Worm (Caenorhabditis elegans) whole organism, L1 larva: ENCODE data around the gene R52.4.

Experiments used
- ceh-82 ChIP-seq, 3 experiments: fragments of 150-350 bp in 1 of 3; sonication (generic microtip) in 2 of 3; optimal IDR thresholded peaks; 2 replicates each; lab custom pipeline; 2014 to 2017; ENCODE audit warnings: missing biosample characterization in 3 of 3, missing genetic modification characterization in 3 of 3
- isw-1 ChIP-seq: fragments of 200-800 bp; sonication (Bioruptor generic); IDR thresholded peaks from 2 replicates; pipeline ENCODE4 v1.3.6; 2022; ENCODE audit warnings: missing genetic modification characterization, missing compliant biosample characterization
- mdl-1 ChIP-seq, 2 experiments: fragments of 150-350 bp; optimal IDR thresholded peaks; 2 replicates each; lab custom pipeline; 2014 to 2017; ENCODE audit warnings: missing biosample characterization in 2 of 2, missing genetic modification characterization in 2 of 2, inconsistent platforms in 1 of 2
- nhr-11 ChIP-seq: fragments of 150-350 bp; optimal IDR thresholded peaks from 2 replicates; lab custom pipeline; 2014; ENCODE audit warnings: missing biosample characterization, missing genetic modification characterization
- nhr-76 ChIP-seq: sonication (generic microtip); optimal IDR thresholded peaks from 2 replicates; lab custom pipeline; 2017; ENCODE audit warnings: missing biosample characterization, missing genetic modification characterization
- tbx-2 ChIP-seq: sonication (generic microtip); optimal IDR thresholded peaks from 2 replicates; lab custom pipeline; 2016; ENCODE audit warnings: missing genetic modification characterization, missing compliant biosample characterization

DNA sequence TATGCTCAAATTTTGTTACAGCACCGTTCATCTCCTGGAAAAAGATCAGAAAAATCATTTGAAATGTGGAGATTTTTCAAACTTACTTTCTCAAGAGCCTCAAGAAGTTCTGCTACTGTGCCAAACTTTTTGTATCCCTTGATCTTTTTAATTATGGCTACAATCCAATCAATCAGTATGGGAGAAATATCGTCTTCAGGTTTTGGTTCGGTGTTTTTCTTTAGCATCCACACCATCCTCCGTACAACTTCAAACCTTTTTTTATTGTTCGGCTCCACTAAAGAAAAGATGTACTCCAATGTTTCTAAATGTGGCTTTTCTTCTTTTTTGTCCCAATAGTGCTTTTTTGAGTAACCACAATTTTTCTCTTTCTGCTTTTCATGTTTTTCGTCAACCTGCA is 31.7 kb downstream of the R52.4 start:
- TF ChIP-seq mdl-1 (tag; optimal IDR thresholded peaks at IDR 0.05; lab: Kevin White, UChicago) (no peak), ceh-82 (tag; optimal IDR thresholded peaks at IDR 0.05; lab: Kevin White, UChicago) (no peak), isw-1 (GFP tag; lab: Robert Waterston, UW) (no peak), nhr-11 (tag; lab: Kevin White, UChicago) (no peak), nhr-76 (tag; lab: Kevin White, UChicago) (no peak), tbx-2 (no peak)
